Fruit fly (Drosophila melanogaster) whole organism, larva: Measurements from ENCODE around the gene Rpn3.

Experiments used
- noc ChIP-seq: fragments of 200-800 bp; sonication (Bioruptor generic); optimal IDR thresholded peaks from 3 replicates; lab custom pipeline; 2019; ENCODE audit warnings: missing biosample characterization, mild to moderate bottlenecking, missing genetic modification characterization, moderate library complexity

The Rpn3 gene

dm6 chr2L:19048912-19049311 lies 2.7 kb upstream of the Rpn3 start, which contains the start of gene CG10470:
Gene CG10470 (plus strand): TSS chr2L:19049076.
- no peak for TF ChIP-seq noc (tag; lab: Kevin White, UChicago)

- TF ChIP-seq noc (tag; lab: Kevin White, UChicago), result no peak
These were observed 2.4 kb downstream of the Rpn3 start, which contains the start of gene CG10492 for dm6 chr2L:19053860-19054515. Gene CG10492 (plus strand): TSS chr2L:19054078.

- no peak for TF ChIP-seq noc (tag; lab: Kevin White, UChicago)
These were observed 2.9 kb downstream of the Rpn3 start for dm6 chr2L:19054516-19054887.

dm6 chr2L:19057799-19058198 lies 6.2 kb downstream of the Rpn3 start:
- no peak for TF ChIP-seq noc (tag; lab: Kevin White, UChicago)

dm6 chr2L:19058916-19059315 lies 7.3 kb downstream of the Rpn3 start, which contains the start of gene Phlpp:
Gene Phlpp (plus strand): TSS chr2L:19059129.
- TF ChIP-seq noc (tag; lab: Kevin White, UChicago), result no peak

dm6 chr2L:19063090-19063692 lies 11.6 kb downstream of the Rpn3 start, which contains the start of gene Dus4:
Gene Dus4 (plus strand): TSS chr2L:19063295.
- no peak for TF ChIP-seq noc (tag; lab: Kevin White, UChicago)

dm6 chr2L:19064706-19065105 lies 13.1 kb downstream of the Rpn3 start, which contains the start of gene CG17343:
Gene CG17343 (plus strand): TSS chr2L:19064929.
- TF ChIP-seq noc (tag; lab: Kevin White, UChicago), result no peak

dm6 chr2L:19068393-19068792 lies 16.8 kb downstream of the Rpn3 start:
- TF ChIP-seq noc (tag; lab: Kevin White, UChicago), result no peak

- no peak for TF ChIP-seq noc (tag; lab: Kevin White, UChicago)
These were observed 18.1 kb downstream of the Rpn3 start, which contains the start of gene CG10702 for dm6 chr2L:19069548-19070145. Gene CG10702 (minus strand): TSS chr2L:19069851.

dm6 chr2L:19071713-19072112 lies 20.1 kb downstream of the Rpn3 start:
- TF ChIP-seq noc (tag; lab: Kevin White, UChicago), result no peak

dm6 chr2L:19074099-19074828 lies 22.7 kb downstream of the Rpn3 start, which contains the start of gene CG17572:
Gene CG17572 (minus strand): TSS chr2L:19074149.
- no peak for TF ChIP-seq noc (tag; lab: Kevin White, UChicago)

dm6 chr2L:19078928-19079327 lies 27.3 kb downstream of the Rpn3 start, which contains the start of gene CG10700:
Gene CG10700 (minus strand): TSS chr2L:19079028.
- TF ChIP-seq noc (tag; lab: Kevin White, UChicago), result no peak

- TF ChIP-seq noc (tag; lab: Kevin White, UChicago), result no peak
These were observed 28.2 kb downstream of the Rpn3 start for dm6 chr2L:19079742-19080141.

- no peak for TF ChIP-seq noc (tag; lab: Kevin White, UChicago)
These were observed 31.8 kb downstream of the Rpn3 start for dm6 chr2L:19083320-19083764.

dm6 chr2L:19088895-19089294 lies 37.3 kb downstream of the Rpn3 start:
- no peak for TF ChIP-seq noc (tag; lab: Kevin White, UChicago)
